Worm (Caenorhabditis elegans): Measurements from ENCODE around the gene T06E4.7.

Gene T06E4.7

ce11 chrV:9588574-9588973 is 37.6 kb upstream of the T06E4.7 start:
- TF ChIP-seq K11D2.4 (GFP tag; IDR thresholded peaks at IDR 0.05) (no peak), nhr-120 (GFP tag; IDR thresholded peaks at IDR 0.05) (no peak)

DNA sequence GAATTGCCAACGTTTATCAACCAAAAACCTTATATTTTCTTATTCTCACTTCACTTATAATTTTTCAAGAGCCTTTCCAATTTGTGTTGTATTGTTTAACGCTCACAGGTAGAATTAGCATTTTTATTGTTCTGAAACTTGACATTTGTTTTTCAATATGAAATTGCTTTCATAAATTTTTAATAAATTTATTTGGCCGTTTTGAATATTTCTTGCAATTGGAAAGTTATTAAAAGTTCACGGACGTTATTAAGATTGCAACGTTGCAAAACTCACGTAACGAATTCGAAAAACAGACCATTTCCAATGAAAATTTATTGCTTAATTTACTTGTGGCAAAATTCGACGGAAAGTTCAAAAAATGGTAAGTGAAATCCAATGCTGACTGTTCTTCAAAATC is 35.9 kb upstream of the T06E4.7 start, which contains the start of gene K09G1.2:
TSS of gene K09G1.2 (plus strand) at position 301 of the 400 bp plus-strand sequence.
- no peak for TF ChIP-seq ceh-40 (GFP tag; IDR thresholded peaks at IDR 0.05)
- no peak for TF ChIP-seq ztf-22 (GFP tag; optimal IDR thresholded peaks at IDR 0.05)
- no peak for TF ChIP-seq rec-8 (tag; optimal IDR thresholded peaks at IDR 0.05)
- no peak for TF ChIP-seq lsy-27 (tag; optimal IDR thresholded peaks at IDR 0.05; ENCODE audit: borderline replicate concordance, insufficient read depth)
- TF ChIP-seq athp-1 (tag; optimal IDR thresholded peaks at IDR 0.05), result no peak
- no peak for TF ChIP-seq snpc-3.4 (tag; optimal IDR thresholded peaks at IDR 0.05)

- TF ChIP-seq egrh-3 (GFP tag; IDR thresholded peaks at IDR 0.05) (peak; percentile 93), F33H1.4 (GFP tag; IDR thresholded peaks at IDR 0.05) (peak; percentile 51), D2030.7 (GFP tag; IDR thresholded peaks at IDR 0.05) (peak; percentile 17; the same call in 1 of the 2 replicates)
Measured at ce11 chrV:9601904-9602303, 24.3 kb upstream of the T06E4.7 start.

- TF ChIP-seq ekl-4 (GFP tag; IDR thresholded peaks at IDR 0.05) (peak; percentile 77), hsf-1 (GFP tag; IDR thresholded peaks at IDR 0.05) (peak; percentile 99), F39B2.1 (GFP tag; IDR thresholded peaks at IDR 0.05) (0 out of 2 replicates have a peak, but pooled peaks have one; percentile 68), pbrm-1 (GFP tag; IDR thresholded peaks at IDR 0.05) (peak; percentile 69), attf-6 (GFP tag; IDR thresholded peaks at IDR 0.05) (peak; percentile 66), nfyb-1 (GFP tag; IDR thresholded peaks at IDR 0.05) (0 out of 2 replicates have a peak, but pooled peaks have one; percentile 40), B0019.2 (GFP tag; conservative IDR thresholded peaks at IDR 0.05) (0 out of 2 replicates have a peak, but pooled peaks have one; percentile 55), dox-1 (GFP tag; IDR thresholded peaks at IDR 0.05) (peak; percentile 96), madf-6 (GFP tag; IDR thresholded peaks at IDR 0.05) (peak; percentile 67), ceh-40 (GFP tag; IDR thresholded peaks at IDR 0.05) (0 out of 2 replicates have a peak, but pooled peaks have one; percentile 56), egrh-3 (GFP tag; IDR thresholded peaks at IDR 0.05) (peak; percentile 66), Y56A3A.18 (GFP tag; IDR thresholded peaks at IDR 0.05) (peak; percentile 76; the same call in 1 of the 2 replicates), F33H1.4 (GFP tag; IDR thresholded peaks at IDR 0.05) (peak; percentile 29; the same call in 1 of the 2 replicates), D2030.7 (GFP tag; IDR thresholded peaks at IDR 0.05) (peak; percentile 59; the same call in 1 of the 2 replicates), rcor-1 (GFP tag; IDR thresholded peaks at IDR 0.05) (peak; percentile 60), ceh-100 (GFP tag; IDR thresholded peaks at IDR 0.05) (peak; percentile 47; the same call in 1 of the 2 replicates), egl-44 (GFP tag; IDR thresholded peaks at IDR 0.05) (peak; percentile 62; the same call in 1 of the 2 replicates), madf-3 (GFP tag; IDR thresholded peaks at IDR 0.05) (peak; percentile 82), Y95B8A.8 (GFP tag; IDR thresholded peaks at IDR 0.05) (peak; percentile 22; the same call in 1 of the 2 replicates), ceh-91 (GFP tag; IDR thresholded peaks at IDR 0.05) (peak; percentile 12; the same call in 1 of the 2 replicates)
Measured at ce11 chrV:9603488-9603887, 22.7 kb upstream of the T06E4.7 start.

DNA sequence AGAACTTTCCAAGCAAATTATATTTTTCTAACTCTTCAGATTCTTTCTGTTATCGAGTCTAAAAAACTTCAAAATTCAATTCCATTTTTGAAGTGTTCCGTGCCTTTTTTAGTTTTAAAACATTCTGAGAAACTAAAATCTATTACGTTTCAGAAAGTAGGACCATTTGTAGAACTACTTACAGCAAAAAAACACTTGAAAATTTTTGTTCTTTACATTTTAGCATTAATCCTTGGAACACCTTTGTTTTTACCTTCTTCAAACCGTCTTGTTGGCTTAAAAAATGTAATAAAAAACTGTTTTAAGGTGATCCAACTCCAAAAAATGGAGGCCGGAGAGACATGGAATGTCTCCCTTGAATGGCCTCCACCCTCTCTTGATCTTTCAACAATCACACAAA is 17.9 kb upstream of the T06E4.7 start, which contains the start of gene dop-2:
TSS of gene dop-2 (plus strand) at position 301 of the 400 bp plus-strand sequence.
- TF ChIP-seq bed-1 (GFP tag; IDR thresholded peaks at IDR 0.05) (no peak), F22D6.2 (tag; optimal IDR thresholded peaks at IDR 0.05) (no peak), ztf-6 (GFP tag; IDR thresholded peaks at IDR 0.05) (no peak), ztf-22 (GFP tag; optimal IDR thresholded peaks at IDR 0.05) (no peak)
